Fruit fly (Drosophila melanogaster) whole organism, embryonic: ENCODE measurements around the gene CG6195.

Source experiments
- ATbp ChIP-seq: fragments of 200-800 bp; sonication (Bioruptor generic); optimal IDR thresholded peaks from 2 replicates; lab custom pipeline; 2017; ENCODE audit warnings: missing biosample characterization, mild to moderate bottlenecking, missing genetic modification characterization, missing genetic modification reagents
- B-H1 ChIP-seq: fragments of 200-800 bp; sonication (Bioruptor generic); IDR thresholded peaks from 3 replicates; pipeline ENCODE4 v1.3.6; 2022; ENCODE audit warnings: missing biosample characterization, missing genetic modification characterization
- BEAF-32 ChIP-seq: fragments of 200-800 bp; sonication (Bioruptor generic); optimal IDR thresholded peaks from 3 replicates; lab custom pipeline; 2017; ENCODE audit warnings: missing biosample characterization, missing genetic modification characterization, mild to moderate bottlenecking, moderate library complexity, missing genetic modification reagents
- BtbVII ChIP-seq: fragments of 200-800 bp; sonication (Bioruptor generic); optimal IDR thresholded peaks from 3 replicates; lab custom pipeline; 2017; ENCODE audit warnings: missing biosample characterization, mild to moderate bottlenecking, missing genetic modification characterization
- CG1024 ChIP-seq: fragments of 200-800 bp; sonication (Bioruptor generic); IDR thresholded peaks from 2 replicates; pipeline ENCODE4 v1.3.6; 2022; ENCODE audit warnings: missing biosample characterization, missing genetic modification characterization
- CG10543 ChIP-seq: fragments of 200-800 bp; sonication (Bioruptor generic); optimal IDR thresholded peaks from 3 replicates; lab custom pipeline; 2017; ENCODE audit warnings: missing biosample characterization, mild to moderate bottlenecking, missing genetic modification characterization, moderate library complexity
- CG12104 ChIP-seq: fragments of 200-800 bp; sonication (Bioruptor generic); optimal IDR thresholded peaks from 3 replicates; lab custom pipeline; 2016; ENCODE audit warnings: missing biosample characterization, missing genetic modification characterization
- CG12659 ChIP-seq: fragments of 200-800 bp; sonication (Bioruptor generic); optimal IDR thresholded peaks from 3 replicates; lab custom pipeline; 2017; ENCODE audit warnings: mild to moderate bottlenecking, missing biosample characterization, missing genetic modification reagents, missing genetic modification characterization
- CG13894 ChIP-seq: fragments of 200-800 bp; sonication (Bioruptor generic); optimal IDR thresholded peaks from 3 replicates; lab custom pipeline; 2018; ENCODE audit warnings: missing biosample characterization, mild to moderate bottlenecking, missing genetic modification characterization, moderate library complexity
- CG16813 ChIP-seq: fragments of 200-800 bp; sonication (Bioruptor generic); IDR thresholded peaks from 3 replicates; pipeline ENCODE4 v1.3.6; 2022; ENCODE audit warnings: missing biosample characterization, missing genetic modification characterization; ENCODE audit not compliant: partially characterized antibody
- CG17829 ChIP-seq: fragments of 200-800 bp; optimal IDR thresholded peaks from 2 replicates; lab custom pipeline; 2019; ENCODE audit warnings: missing biosample characterization, mild to moderate bottlenecking, missing genetic modification characterization, moderate library complexity
- CG18011 ChIP-seq: fragments of 200-800 bp; sonication (Bioruptor generic); optimal IDR thresholded peaks from 2 replicates; lab custom pipeline; 2017; ENCODE audit warnings: missing biosample characterization, missing genetic modification characterization, mild to moderate bottlenecking, moderate library complexity, missing genotype
- CG18476 ChIP-seq: fragments of 200-800 bp; sonication (Bioruptor generic); optimal IDR thresholded peaks from 2 replicates; lab custom pipeline; 2016; ENCODE audit warnings: missing biosample characterization, mild to moderate bottlenecking, missing genetic modification characterization
- CG18619 ChIP-seq: fragments of 200-800 bp; sonication (Bioruptor generic); optimal IDR thresholded peaks from 3 replicates; lab custom pipeline; 2017; ENCODE audit warnings: missing biosample characterization, mild to moderate bottlenecking, missing genetic modification characterization
- CG30020 ChIP-seq: fragments of 200-800 bp; optimal IDR thresholded peaks from 2 replicates; lab custom pipeline; 2019; ENCODE audit warnings: missing biosample characterization, mild to moderate bottlenecking, missing genetic modification characterization, moderate library complexity
- CG3163 ChIP-seq: fragments of 200-800 bp; sonication (Bioruptor generic); optimal IDR thresholded peaks from 3 replicates; lab custom pipeline; 2016; ENCODE audit warnings: missing biosample characterization, missing genetic modification characterization
- CG3995 ChIP-seq: fragments of 200-800 bp; sonication (Bioruptor generic); optimal IDR thresholded peaks from 3 replicates; lab custom pipeline; 2016; ENCODE audit warnings: missing biosample characterization, missing genetic modification characterization
- CG4360 ChIP-seq: fragments of 200-800 bp; sonication (Bioruptor generic); IDR thresholded peaks from 2 replicates; pipeline ENCODE4 v1.3.6; 2022; ENCODE audit warnings: missing biosample characterization, missing genetic modification characterization
- CG5245 ChIP-seq: fragments of 200-800 bp; sonication (Bioruptor generic); optimal IDR thresholded peaks from 3 replicates; lab custom pipeline; 2016; ENCODE audit warnings: missing biosample characterization, missing genetic modification characterization
- CG6765 ChIP-seq: fragments of 200-800 bp; sonication (Bioruptor generic); optimal IDR thresholded peaks from 3 replicates; lab custom pipeline; 2017; ENCODE audit warnings: missing biosample characterization, mild to moderate bottlenecking, missing genetic modification characterization
- CG7839 ChIP-seq: fragments of 200-800 bp; sonication (Bioruptor generic); optimal IDR thresholded peaks from 3 replicates; lab custom pipeline; 2018; ENCODE audit warnings: missing biosample characterization, mild to moderate bottlenecking, missing genetic modification characterization, moderate library complexity
- CG9609 ChIP-seq: fragments of 200-800 bp; sonication (Bioruptor generic); optimal IDR thresholded peaks from 3 replicates; lab custom pipeline; 2016; ENCODE audit warnings: missing biosample characterization, missing genetic modification characterization
- CG9727 ChIP-seq: fragments of 200-800 bp; sonication (Bioruptor generic); optimal IDR thresholded peaks from 3 replicates; lab custom pipeline; 2017; ENCODE audit warnings: missing biosample characterization, mild to moderate bottlenecking, missing genetic modification characterization
- Ets97D ChIP-seq: fragments of 200-800 bp; sonication (Bioruptor generic); optimal IDR thresholded peaks from 3 replicates; lab custom pipeline; 2016; ENCODE audit warnings: missing biosample characterization, missing genetic modification characterization
- HLHmδ ChIP-seq: fragments of 200-800 bp; sonication (Bioruptor generic); optimal IDR thresholded peaks from 2 replicates; lab custom pipeline; 2018; ENCODE audit warnings: missing biosample characterization, mild to moderate bottlenecking, missing genetic modification characterization, moderate library complexity
- Hr51 ChIP-seq, 2 experiments: fragments of 200-800 bp; sonication (Bioruptor generic); optimal IDR thresholded peaks; 2 replicates in 1 of 2; 3 replicates in 1 of 2; lab custom pipeline; 2016 to 2018; ENCODE audit warnings: missing biosample characterization in 2 of 2, missing genetic modification characterization in 2 of 2, mild to moderate bottlenecking in 1 of 2, moderate library complexity in 1 of 2
- Mad ChIP-seq: fragments of 200-800 bp; sonication (Bioruptor generic); optimal IDR thresholded peaks from 2 replicates; lab custom pipeline; 2016; ENCODE audit warnings: missing biosample characterization, missing genetic modification characterization
- Nf-YA ChIP-seq: fragments of 200-800 bp; sonication (Bioruptor generic); IDR thresholded peaks from 2 replicates; pipeline ENCODE4 v1.3.6; 2022; ENCODE audit warnings: missing biosample characterization, missing genetic modification characterization
- Nf-YC ChIP-seq: fragments of 200-800 bp; optimal IDR thresholded peaks from 3 replicates; lab custom pipeline; 2019; ENCODE audit warnings: missing biosample characterization, mild to moderate bottlenecking, missing genetic modification characterization, moderate library complexity
- PHDP ChIP-seq: fragments of 200-800 bp; sonication (Bioruptor generic); optimal IDR thresholded peaks from 3 replicates; lab custom pipeline; 2018; ENCODE audit warnings: missing biosample characterization, mild to moderate bottlenecking, missing genetic modification characterization, moderate library complexity
- TFAM ChIP-seq: fragments of 200-800 bp; sonication (Bioruptor generic); optimal IDR thresholded peaks from 2 replicates; lab custom pipeline; 2017; ENCODE audit warnings: missing biosample characterization, missing genetic modification characterization, inconsistent platforms
- Taf1 ChIP-seq: fragments of 200-800 bp; sonication (Bioruptor generic); IDR thresholded peaks from 2 replicates; pipeline ENCODE4 v1.3.6; 2022; ENCODE audit warnings: missing biosample characterization, missing genetic modification characterization
- amos ChIP-seq: fragments of 200-800 bp; sonication (Bioruptor generic); IDR thresholded peaks from 2 replicates; pipeline ENCODE4 v1.3.6; 2022; ENCODE audit warnings: missing biosample characterization, missing genetic modification characterization; ENCODE audit not compliant: partially characterized antibody
- ase ChIP-seq: fragments of 200-800 bp; sonication (Bioruptor generic); IDR thresholded peaks from 3 replicates; pipeline ENCODE4 v1.3.6; 2022; ENCODE audit warnings: missing biosample characterization, missing genetic modification characterization
- caup ChIP-seq: fragments of 200-800 bp; sonication (Bioruptor generic); optimal IDR thresholded peaks from 3 replicates; lab custom pipeline; 2017; ENCODE audit warnings: missing biosample characterization, mild to moderate bottlenecking, missing genetic modification characterization, moderate library complexity; ENCODE audit not compliant: severe bottlenecking
- chn ChIP-seq: fragments of 200-800 bp; sonication (Bioruptor generic); optimal IDR thresholded peaks from 2 replicates; lab custom pipeline; 2016; ENCODE audit warnings: missing biosample characterization, missing genetic modification characterization
- crc ChIP-seq: fragments of 200-800 bp; sonication (Bioruptor generic); optimal IDR thresholded peaks from 2 replicates; lab custom pipeline; 2016; ENCODE audit warnings: missing biosample characterization, missing genetic modification characterization
- kni ChIP-seq: fragments of 200-800 bp; sonication (Bioruptor generic); optimal IDR thresholded peaks from 3 replicates; lab custom pipeline; 2017; ENCODE audit warnings: mild to moderate bottlenecking, missing biosample characterization, missing genetic modification reagents, missing genetic modification characterization
- nmo ChIP-seq: fragments of 200-800 bp; sonication (Bioruptor generic); optimal IDR thresholded peaks from 2 replicates; lab custom pipeline; 2018; ENCODE audit warnings: missing biosample characterization, mild to moderate bottlenecking, missing genetic modification characterization, moderate library complexity
- pb ChIP-seq: fragments of 200-800 bp; sonication (Bioruptor generic); optimal IDR thresholded peaks from 3 replicates; lab custom pipeline; 2016; ENCODE audit warnings: missing biosample characterization, missing genetic modification characterization
- peb ChIP-seq: fragments of 200-800 bp; sonication (Bioruptor generic); IDR thresholded peaks from 2 replicates; pipeline ENCODE4 v1.3.6; 2022; ENCODE audit warnings: missing biosample characterization, missing genetic modification characterization
- pfk ChIP-seq: fragments of 200-800 bp; sonication (Bioruptor generic); optimal IDR thresholded peaks from 2 replicates; lab custom pipeline; 2018; ENCODE audit warnings: missing biosample characterization, mild to moderate bottlenecking, missing genetic modification characterization, moderate library complexity
- pnt ChIP-seq: fragments of 200-800 bp; sonication (Bioruptor generic); optimal IDR thresholded peaks from 3 replicates; lab custom pipeline; 2016; ENCODE audit warnings: missing biosample characterization, missing genetic modification characterization
- prd ChIP-seq, 3 experiments: fragments of >200 bp in 2 of 3; fragments of 200-800 bp in 1 of 3; sonication (Bioruptor generic) in 1 of 3; optimal IDR thresholded peaks in 2 of 3; IDR thresholded peaks in 1 of 3; 2 replicates in 2 of 3; 3 replicates in 1 of 3; pipeline versions ENCODE4 v1.3.6 to Lab custom; 2017 to 2022; ENCODE audit warnings: missing biosample characterization in 1 of 3, missing genetic modification characterization in 1 of 3
- pum ChIP-seq: fragments of 200-800 bp; sonication (Bioruptor generic); optimal IDR thresholded peaks from 2 replicates; lab custom pipeline; 2016; ENCODE audit warnings: missing biosample characterization, missing genetic modification characterization
- row ChIP-seq: fragments of 200-800 bp; sonication (Bioruptor generic); IDR thresholded peaks from 3 replicates; pipeline ENCODE4 v1.3.6; 2022; ENCODE audit warnings: missing biosample characterization, missing genetic modification characterization
- vnd ChIP-seq: fragments of 200-800 bp; sonication (Bioruptor generic); IDR thresholded peaks from 3 replicates; pipeline ENCODE4 v1.3.6; 2022; ENCODE audit warnings: missing biosample characterization, missing genetic modification characterization; ENCODE audit not compliant: partially characterized antibody

The CG6195 gene

DNA sequence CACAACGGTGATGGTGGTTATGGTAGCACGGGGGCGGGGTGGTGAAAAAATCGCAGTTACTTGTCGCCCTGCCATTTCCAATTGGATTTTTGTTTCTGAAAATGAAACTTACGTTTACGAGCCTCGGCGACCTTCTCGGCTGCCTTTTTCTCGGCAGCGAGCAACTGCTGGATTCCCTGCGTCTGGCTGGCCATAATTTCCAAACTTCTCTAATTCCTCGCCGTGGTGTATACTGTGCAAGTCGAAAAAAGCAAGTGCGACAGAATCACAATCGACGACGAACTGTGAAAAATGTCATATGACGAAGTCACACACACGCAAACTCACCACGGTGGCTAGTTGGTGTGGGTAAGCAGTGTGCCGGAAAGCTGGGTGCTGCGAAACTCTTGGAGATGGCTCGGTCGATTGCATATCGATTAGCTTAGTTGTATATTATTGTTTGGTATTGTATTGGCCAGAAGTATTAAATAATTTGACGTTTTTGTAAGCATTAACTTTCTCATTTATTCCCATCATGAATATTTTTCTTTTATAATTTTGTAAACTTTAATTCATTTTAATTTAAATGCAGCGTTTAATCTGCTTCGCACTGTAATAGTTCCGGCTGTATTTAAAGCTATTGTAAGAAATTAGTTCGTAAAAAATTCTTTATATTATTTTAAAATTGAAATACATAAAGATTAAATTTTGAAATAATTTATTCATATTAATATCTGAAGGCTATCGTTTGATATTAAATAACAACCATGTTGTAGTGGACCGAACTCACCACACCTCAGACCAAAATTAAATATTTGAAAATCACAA, 3.9 kb downstream of the CG6195 start, which contains the start of gene Vha13 (continued):
- peak; percentile 27; the same call in 2 of the 3 replicates for TF ChIP-seq vnd (GFP tag; lab: Robert Waterston, UW)
- TF ChIP-seq pfk (GFP tag; lab: Kevin White, UChicago) = peak; percentile 43
- TF ChIP-seq nmo (GFP tag; lab: Kevin White, UChicago) = peak; percentile 36
- peak; percentile 31 for TF ChIP-seq kni
- TF ChIP-seq Hr51 (GFP tag; optimal IDR thresholded peaks at IDR 0.05; lab: Kevin White, UChicago) = peak in 1 of 2 experiments; percentile 53
- no peak for TF ChIP-seq prd (optimal IDR thresholded peaks at IDR 0.05; lab: Kevin White, UChicago)
- peak; percentile 67; the same call in 2 of the 3 replicates for TF ChIP-seq prd (GFP tag; IDR thresholded peaks at IDR 0.05; lab: Robert Waterston, UW)
- peak; percentile 15 for TF ChIP-seq CG30020 (tag; lab: Kevin White, UChicago)
- TF ChIP-seq row = peak; percentile 93
- peak; percentile 72 for TF ChIP-seq BEAF-32 (GFP tag; lab: Kevin White, UChicago)
- TF ChIP-seq CG1024 (GFP tag; lab: Robert Waterston, UW) = peak; percentile 14; the same call in 1 of the 2 replicates
- peak; percentile 98 for TF ChIP-seq CG18011 (GFP tag; lab: Kevin White, UChicago)
- TF ChIP-seq Taf1 = peak; percentile 58; the same call in 1 of the 2 replicates
- TF ChIP-seq CG13894 = peak; percentile 40
- TF ChIP-seq ATbp (GFP tag; lab: Kevin White, UChicago) = peak; percentile 4
- TF ChIP-seq Mad (GFP tag; lab: Kevin White, UChicago) = no peak
- peak; percentile 64 for TF ChIP-seq CG9609 (GFP tag; lab: Kevin White, UChicago)
- TF ChIP-seq Ets97D (GFP tag; lab: Kevin White, UChicago) = peak; percentile 22
- no peak for TF ChIP-seq CG18476 (GFP tag; lab: Kevin White, UChicago)
- TF ChIP-seq CG12104 (GFP tag; lab: Kevin White, UChicago) = no peak
- TF ChIP-seq chn (GFP tag; lab: Kevin White, UChicago) = peak; percentile 51
- TF ChIP-seq crc = no peak
- TF ChIP-seq CG3163 (GFP tag; lab: Kevin White, UChicago) = peak; percentile 2
- TF ChIP-seq CG17829 (tag; lab: Kevin White, UChicago) = no peak
- no peak for TF ChIP-seq TFAM (GFP tag; lab: Kevin White, UChicago)
- TF ChIP-seq CG7839 = peak; percentile 5
- peak; percentile 63 for TF ChIP-seq CG16813 (GFP tag; lab: Robert Waterston, UW)
- TF ChIP-seq amos (GFP tag; lab: Robert Waterston, UW) = peak; percentile 78
- peak; percentile 14 for TF ChIP-seq CG5245 (GFP tag; lab: Kevin White, UChicago)
- TF ChIP-seq CG12659 (GFP tag; lab: Kevin White, UChicago) = peak; percentile 56
- TF ChIP-seq pnt = peak; percentile 15
- no peak for TF ChIP-seq CG4360
- TF ChIP-seq PHDP (tag; lab: Kevin White, UChicago) = peak; percentile 22
- peak; percentile 45 for TF ChIP-seq BtbVII (GFP tag; lab: Kevin White, UChicago)
- peak; percentile 24 for TF ChIP-seq CG18619
- no peak for TF ChIP-seq Nf-YA (GFP tag; lab: Robert Waterston, UW)
- no peak for TF ChIP-seq B-H1
- no peak for TF ChIP-seq pb (GFP tag; lab: Kevin White, UChicago)
- TF ChIP-seq peb (GFP tag; lab: Robert Waterston, UW) = peak; percentile 36; the same call in 1 of the 2 replicates
- 0 out of 3 replicates have a peak, but pooled peaks have one; percentile 36 for TF ChIP-seq ase
- TF ChIP-seq CG3995 (GFP tag; lab: Kevin White, UChicago) = peak; percentile 84
- TF ChIP-seq pum (GFP tag; lab: Kevin White, UChicago) = peak; percentile 18
- TF ChIP-seq caup (GFP tag; lab: Kevin White, UChicago) = no peak
- TF ChIP-seq CG6765 (GFP tag; lab: Kevin White, UChicago) = peak; percentile 52
- TF ChIP-seq HLHmδ = peak; percentile 83
- TF ChIP-seq Nf-YC (tag; lab: Kevin White, UChicago) = peak; percentile 22
- peak; percentile 33 for TF ChIP-seq CG9727 (GFP tag; lab: Kevin White, UChicago)
- TF ChIP-seq CG10543 (GFP tag; lab: Kevin White, UChicago) = peak; percentile 27
